Worm (Caenorhabditis elegans): ENCODE data around the gene W05H9.2.
A peak's percentile ranks its signal among the peaks of the same experiment; 100 is the strongest.

Gene W05H9.2

ce11 chrX:6289038-6289437, 22.2 kb downstream of the W05H9.2 start:
- no peak for TF ChIP-seq nfya-1 (tag; optimal IDR thresholded peaks at IDR 0.05)
- TF ChIP-seq hlh-13 (GFP tag; optimal IDR thresholded peaks at IDR 0.05), result no peak
- no peak for TF ChIP-seq K09A11.1 (tag; optimal IDR thresholded peaks at IDR 0.05; ENCODE audit: insufficient read depth)
- no peak for TF ChIP-seq F13H6.1 (tag; optimal IDR thresholded peaks at IDR 0.05)
- TF ChIP-seq eyg-1 (tag; optimal IDR thresholded peaks at IDR 0.05), result no peak
- TF ChIP-seq pqm-1 (tag; optimal IDR thresholded peaks at IDR 0.05), result no peak
- TF ChIP-seq ztf-16 (tag; optimal IDR thresholded peaks at IDR 0.05), result no peak
- no peak for TF ChIP-seq zip-5 (tag; optimal IDR thresholded peaks at IDR 0.05)
- no peak for TF ChIP-seq lim-6 (tag; optimal IDR thresholded peaks at IDR 0.05)
- TF ChIP-seq tbx-7 (tag; optimal IDR thresholded peaks at IDR 0.05), result no peak
- TF ChIP-seq fkh-6 (tag; optimal IDR thresholded peaks at IDR 0.05), result no peak
- no peak for TF ChIP-seq elt-4 (tag; optimal IDR thresholded peaks at IDR 0.05)
- no peak for TF ChIP-seq dmd-4 (tag; optimal IDR thresholded peaks at IDR 0.05; ENCODE audit: borderline replicate concordance)
- no peak for TF ChIP-seq pha-2 (tag; optimal IDR thresholded peaks at IDR 0.05)
- TF ChIP-seq che-1 (tag; optimal IDR thresholded peaks at IDR 0.05), result no peak
- TF ChIP-seq ceh-18 (tag; optimal IDR thresholded peaks at IDR 0.05), result no peak
- no peak for TF ChIP-seq ets-4 (tag; optimal IDR thresholded peaks at IDR 0.05)
- TF ChIP-seq pag-3 (tag; optimal IDR thresholded peaks at IDR 0.05; ENCODE audit: borderline replicate concordance), result no peak

ce11 chrX:6291632-6292031, 24.8 kb downstream of the W05H9.2 start, which contains the start of gene lev-9:
Gene lev-9 (minus strand): TSS chrX:6291732.
- TF ChIP-seq ceh-31 (tag; optimal IDR thresholded peaks at IDR 0.05), result no peak
- no peak for TF ChIP-seq sox-2 (GFP tag; IDR thresholded peaks at IDR 0.05)
- no peak for TF ChIP-seq ceh-18 (tag; optimal IDR thresholded peaks at IDR 0.05)
- TF ChIP-seq ets-4 (tag; optimal IDR thresholded peaks at IDR 0.05), result no peak
- no peak for TF ChIP-seq nhr-11 (tag; optimal IDR thresholded peaks at IDR 0.05)
- TF ChIP-seq npax-4 (tag; optimal IDR thresholded peaks at IDR 0.05), result no peak
- no peak for TF ChIP-seq dmd-4 (tag; optimal IDR thresholded peaks at IDR 0.05; ENCODE audit: borderline replicate concordance)
- no peak for TF ChIP-seq sdc-2 (tag; optimal IDR thresholded peaks at IDR 0.05)
- no peak for TF ChIP-seq ceh-30 (tag; optimal IDR thresholded peaks at IDR 0.05)
- TF ChIP-seq ceh-19 (GFP tag; optimal IDR thresholded peaks at IDR 0.05), result no peak
- TF ChIP-seq pha-4 (tag; optimal IDR thresholded peaks at IDR 0.05), result no peak
- TF ChIP-seq odd-2 (tag; optimal IDR thresholded peaks at IDR 0.05), result no peak
- TF ChIP-seq eyg-1 (tag; optimal IDR thresholded peaks at IDR 0.05), result no peak
- TF ChIP-seq fkh-10 (GFP tag; optimal IDR thresholded peaks at IDR 0.05), result no peak
- no peak for TF ChIP-seq unc-86 (tag; optimal IDR thresholded peaks at IDR 0.05)
- no peak for TF ChIP-seq tbx-2 (tag; optimal IDR thresholded peaks at IDR 0.05)
- TF ChIP-seq ceh-45 (GFP tag; IDR thresholded peaks at IDR 0.05), result no peak

ce11 chrX:6292143-6292542, 25.3 kb downstream of the W05H9.2 start:
- TF ChIP-seq nfya-1 (tag; optimal IDR thresholded peaks at IDR 0.05) (peak; percentile 56), F13H6.1 (tag; optimal IDR thresholded peaks at IDR 0.05) (peak; percentile 84), ceh-14 (tag; optimal IDR thresholded peaks at IDR 0.05) (peak; percentile 86), zip-5 (tag; optimal IDR thresholded peaks at IDR 0.05) (peak; percentile 69), ceh-48 (tag; optimal IDR thresholded peaks at IDR 0.05) (peak; percentile 80), npax-4 (tag; optimal IDR thresholded peaks at IDR 0.05) (peak; percentile 81), C08G9.2 (tag; optimal IDR thresholded peaks at IDR 0.05) (peak; percentile 81), ceh-24 (tag; optimal IDR thresholded peaks at IDR 0.05) (peak; percentile 78), elt-4 (tag; optimal IDR thresholded peaks at IDR 0.05) (no peak), ahr-1 (tag; optimal IDR thresholded peaks at IDR 0.05) (peak; percentile 84), odd-2 (tag; optimal IDR thresholded peaks at IDR 0.05) (peak; percentile 45), ama-1 (optimal IDR thresholded peaks at IDR 0.05) (no peak), ceh-30 (tag; optimal IDR thresholded peaks at IDR 0.05) (no peak), pax-1 (tag; optimal IDR thresholded peaks at IDR 0.05) (no peak), pag-3 (tag; optimal IDR thresholded peaks at IDR 0.05; ENCODE audit: borderline replicate concordance) (peak; percentile 77), unc-55 (GFP tag; optimal IDR thresholded peaks at IDR 0.05) (no peak), pat-9 (tag; optimal IDR thresholded peaks at IDR 0.05) (peak; percentile 91), ztf-16 (tag; optimal IDR thresholded peaks at IDR 0.05) (peak; percentile 92), hlh-8 (tag; optimal IDR thresholded peaks at IDR 0.05) (peak; percentile 65), hlh-30 (tag; optimal IDR thresholded peaks at IDR 0.05; ENCODE audit: insufficient read depth) (peak; percentile 8), tbx-7 (tag; optimal IDR thresholded peaks at IDR 0.05) (peak; percentile 27), ceh-2 (tag; optimal IDR thresholded peaks at IDR 0.05) (peak; percentile 73), sox-4 (tag; optimal IDR thresholded peaks at IDR 0.05) (peak; percentile 89), gmeb-2 (tag; optimal IDR thresholded peaks at IDR 0.05) (peak; percentile 92), hlh-15 (tag; optimal IDR thresholded peaks at IDR 0.05) (peak; percentile 88), dve-1 (tag; optimal IDR thresholded peaks at IDR 0.05) (peak; percentile 84), T23F11.4 (GFP tag; optimal IDR thresholded peaks at IDR 0.05) (peak; percentile 89), elt-2 (tag; optimal IDR thresholded peaks at IDR 0.05) (peak; percentile 95), pha-4 (tag; optimal IDR thresholded peaks at IDR 0.05) (no peak), ceh-45 (GFP tag; IDR thresholded peaks at IDR 0.05) (peak; percentile 91)

Measured in whole organism, late embryonic.